Worm (Caenorhabditis elegans): ENCODE measurements around the gene F53G2.12.

F53G2.12 gene

DNA sequence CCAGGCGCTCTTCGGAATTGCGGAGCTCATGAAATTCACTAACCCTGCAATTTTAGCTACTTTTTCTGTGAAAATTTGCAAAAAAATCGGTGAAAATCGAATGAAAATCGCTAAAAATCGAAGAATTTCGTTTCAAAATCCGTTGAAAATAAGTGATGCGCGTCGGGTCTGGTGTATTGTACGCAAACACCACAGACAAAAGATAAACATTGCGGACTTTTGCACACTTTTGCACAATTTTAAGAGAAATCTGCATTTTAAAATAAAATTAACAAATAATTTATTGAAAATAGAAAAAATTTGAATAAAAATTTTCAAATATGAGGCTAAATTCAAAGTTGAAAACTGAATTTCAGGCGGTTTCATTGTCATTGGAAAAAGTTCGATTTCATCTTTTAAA, at the start of gene F53G2.12:
Gene F53G2.12, minus strand, starts transcription at position 44 of the 400 bp plus-strand sequence.
- TF ChIP-seq ceh-6 (GFP tag; optimal IDR thresholded peaks at IDR 0.05) (no peak), tbx-7 (tag; optimal IDR thresholded peaks at IDR 0.05) (no peak), fax-1 (tag; optimal IDR thresholded peaks at IDR 0.05) (no peak), ttx-3 (tag; optimal IDR thresholded peaks at IDR 0.05) (no peak), eyg-1 (tag; optimal IDR thresholded peaks at IDR 0.05) (no peak), zip-5 (tag; optimal IDR thresholded peaks at IDR 0.05) (no peak), hlh-30 (tag; optimal IDR thresholded peaks at IDR 0.05; ENCODE audit: insufficient read depth) (no peak), ceh-2 (tag; optimal IDR thresholded peaks at IDR 0.05) (no peak), nhr-232 (tag; optimal IDR thresholded peaks at IDR 0.05) (no peak), pax-1 (tag; optimal IDR thresholded peaks at IDR 0.05) (no peak), ahr-1 (tag; optimal IDR thresholded peaks at IDR 0.05) (no peak), nhr-11 (tag; optimal IDR thresholded peaks at IDR 0.05) (no peak), elt-4 (tag; optimal IDR thresholded peaks at IDR 0.05) (no peak), pat-9 (tag; optimal IDR thresholded peaks at IDR 0.05) (no peak), elt-2 (tag; optimal IDR thresholded peaks at IDR 0.05) (no peak)

DNA sequence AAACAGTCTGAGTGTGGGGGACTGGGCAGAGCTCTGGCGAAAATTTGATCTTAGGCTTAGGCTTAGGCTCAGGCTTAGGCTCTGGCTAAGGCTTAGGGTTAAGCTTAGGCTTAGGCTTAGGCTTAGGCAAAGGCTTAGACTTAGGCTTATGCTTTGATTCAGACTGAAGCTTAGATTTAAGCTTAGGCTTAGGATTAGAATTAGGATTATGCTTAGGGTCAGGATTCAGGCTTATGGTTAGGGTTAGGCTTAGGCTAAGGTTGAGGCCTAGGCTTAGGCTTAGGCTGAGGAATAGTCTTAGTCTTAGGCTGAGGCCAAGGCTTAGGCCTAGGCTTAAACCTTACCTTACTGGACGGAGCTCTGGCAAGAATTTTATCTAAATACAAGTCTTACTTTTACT, 48.0 kb upstream of the F53G2.12 start:
- peak; percentile 69 for TF ChIP-seq dve-1 (tag; optimal IDR thresholded peaks at IDR 0.05)
- TF ChIP-seq pag-3 (tag; optimal IDR thresholded peaks at IDR 0.05; ENCODE audit: borderline replicate concordance) = no peak

DNA sequence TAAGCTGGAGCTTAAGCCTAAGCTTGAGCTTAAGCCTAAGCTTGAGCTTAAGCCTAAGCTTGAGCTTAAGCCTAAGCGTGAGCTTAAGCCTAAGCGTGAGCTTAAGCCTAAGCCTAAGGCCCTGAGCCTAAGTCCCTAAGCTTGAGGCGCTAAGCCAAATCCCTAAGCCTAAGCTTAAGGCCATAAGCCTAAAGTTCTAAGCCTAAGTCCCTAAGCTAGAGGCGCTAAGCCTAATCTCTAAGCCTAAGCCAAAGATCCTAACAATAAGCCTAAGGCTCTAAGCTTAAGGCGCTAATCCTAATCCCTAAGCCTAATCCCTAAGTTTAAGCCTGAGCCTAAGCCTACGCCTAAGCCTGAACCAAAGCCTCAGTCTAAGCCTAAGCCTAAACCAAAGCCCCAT, 46.8 kb upstream of the F53G2.12 start:
- TF ChIP-seq dve-1 (tag; optimal IDR thresholded peaks at IDR 0.05) = peak; percentile 100
- TF ChIP-seq pqm-1 (tag; optimal IDR thresholded peaks at IDR 0.05) = no peak

DNA sequence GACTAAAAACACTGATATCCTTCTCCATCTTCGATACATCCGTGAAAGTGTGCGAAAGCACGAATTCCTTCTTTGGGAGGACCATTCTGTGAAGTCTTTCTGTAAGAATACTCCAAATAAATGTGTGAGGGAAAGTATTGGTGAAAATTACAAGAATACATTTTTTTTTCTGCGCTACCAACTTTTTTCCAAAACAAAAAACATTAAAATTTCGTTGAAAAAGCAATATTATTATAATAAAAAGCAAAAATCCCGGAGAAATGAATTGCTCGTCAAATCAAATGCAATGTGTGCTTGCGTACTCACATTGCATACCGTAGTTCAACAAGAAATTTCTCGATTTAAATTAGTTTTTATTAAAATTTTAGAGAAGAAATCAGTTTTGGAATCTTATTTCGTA, 43.1 kb upstream of the F53G2.12 start, which contains the start of gene bath-13:
Gene bath-13, minus strand, starts transcription at position 101 of the 400 bp plus-strand sequence.
- no peak for TF ChIP-seq ama-1 (optimal IDR thresholded peaks at IDR 0.05)
- no peak for TF ChIP-seq ahr-1 (tag; optimal IDR thresholded peaks at IDR 0.05)
- TF ChIP-seq pag-3 (tag; optimal IDR thresholded peaks at IDR 0.05; ENCODE audit: borderline replicate concordance) = no peak
- no peak for TF ChIP-seq hlh-13 (GFP tag; optimal IDR thresholded peaks at IDR 0.05)
- no peak for TF ChIP-seq madf-2 (tag; optimal IDR thresholded peaks at IDR 0.05)
- TF ChIP-seq ceh-2 (tag; optimal IDR thresholded peaks at IDR 0.05) = no peak
- TF ChIP-seq pros-1 (tag; optimal IDR thresholded peaks at IDR 0.05) = no peak
- no peak for TF ChIP-seq F13H6.1 (tag; optimal IDR thresholded peaks at IDR 0.05)
- TF ChIP-seq eyg-1 (tag; optimal IDR thresholded peaks at IDR 0.05) = no peak
- no peak for TF ChIP-seq nhr-11 (tag; optimal IDR thresholded peaks at IDR 0.05)
- no peak for TF ChIP-seq ceh-19 (GFP tag; optimal IDR thresholded peaks at IDR 0.05)
- TF ChIP-seq pat-9 (tag; optimal IDR thresholded peaks at IDR 0.05) = no peak
- no peak for TF ChIP-seq hlh-8 (tag; optimal IDR thresholded peaks at IDR 0.05)

DNA sequence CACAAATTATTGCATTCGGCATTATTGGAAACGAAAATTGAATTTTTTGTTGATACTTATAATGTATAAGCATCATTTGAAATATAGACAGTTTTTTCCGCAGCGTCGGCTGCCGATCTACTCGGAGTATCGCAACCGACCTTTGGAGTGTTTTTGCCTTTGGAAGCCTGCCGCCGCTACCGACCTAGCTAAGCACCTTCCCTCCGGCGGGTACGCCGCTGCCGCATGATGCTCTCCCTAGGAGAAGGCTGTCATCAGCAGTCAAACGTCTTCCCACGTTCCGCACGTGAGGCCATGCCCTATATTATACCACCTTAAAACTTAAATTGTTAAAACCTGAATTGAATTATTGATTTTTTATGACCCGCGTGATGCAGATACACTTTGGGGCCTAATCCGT, 39.6 kb upstream of the F53G2.12 start:
- no peak for TF ChIP-seq zip-5 (tag; optimal IDR thresholded peaks at IDR 0.05)
- TF ChIP-seq lim-6 (tag; optimal IDR thresholded peaks at IDR 0.05) = no peak
- no peak for TF ChIP-seq unc-86 (tag; optimal IDR thresholded peaks at IDR 0.05)
- no peak for TF ChIP-seq elt-4 (tag; optimal IDR thresholded peaks at IDR 0.05)
- no peak for TF ChIP-seq gmeb-2 (tag; optimal IDR thresholded peaks at IDR 0.05)
- no peak for TF ChIP-seq elt-2 (tag; optimal IDR thresholded peaks at IDR 0.05)
- TF ChIP-seq rnt-1 (tag; optimal IDR thresholded peaks at IDR 0.05) = no peak
- TF ChIP-seq ceh-24 (tag; optimal IDR thresholded peaks at IDR 0.05) = no peak
- TF ChIP-seq ttx-3 (tag; optimal IDR thresholded peaks at IDR 0.05) = no peak
- no peak for TF ChIP-seq dmd-4 (tag; optimal IDR thresholded peaks at IDR 0.05; ENCODE audit: borderline replicate concordance)
- no peak for TF ChIP-seq ceh-6 (GFP tag; optimal IDR thresholded peaks at IDR 0.05)
- no peak for TF ChIP-seq K09A11.1 (tag; optimal IDR thresholded peaks at IDR 0.05; ENCODE audit: insufficient read depth)
- no peak for TF ChIP-seq pag-3 (tag; optimal IDR thresholded peaks at IDR 0.05; ENCODE audit: borderline replicate concordance)
- TF ChIP-seq pha-4 (tag; optimal IDR thresholded peaks at IDR 0.05) = no peak
- TF ChIP-seq ets-4 (tag; optimal IDR thresholded peaks at IDR 0.05) = no peak
- TF ChIP-seq T23F11.4 (GFP tag; optimal IDR thresholded peaks at IDR 0.05) = no peak
- no peak for TF ChIP-seq K02D7.2 (tag; optimal IDR thresholded peaks at IDR 0.05)
- no peak for TF ChIP-seq Y22D7AL.16 (tag; optimal IDR thresholded peaks at IDR 0.05)
- TF ChIP-seq madf-2 (tag; optimal IDR thresholded peaks at IDR 0.05) = no peak
- no peak for TF ChIP-seq nfya-1 (tag; optimal IDR thresholded peaks at IDR 0.05)

Measured in whole organism, late embryonic.